Fruit fly (Drosophila melanogaster) whole organism, prepupa: ENCODE data around the gene Acer.

Experiments
- Blimp-1 ChIP-seq: fragments of 200-800 bp; sonication (Bioruptor generic); optimal IDR thresholded peaks from 3 replicates; lab custom pipeline; 2017; ENCODE audit warnings: missing biosample characterization, missing genetic modification characterization, mild to moderate bottlenecking, moderate library complexity, missing genetic modification reagents
- CG10631 ChIP-seq: fragments of 200-800 bp; sonication (Bioruptor generic); optimal IDR thresholded peaks from 2 replicates; lab custom pipeline; 2016; ENCODE audit warnings: missing biosample characterization, missing genetic modification characterization
- CG10669 ChIP-seq: fragments of 200-800 bp; sonication (Bioruptor generic); optimal IDR thresholded peaks from 3 replicates; lab custom pipeline; 2018; ENCODE audit warnings: missing biosample characterization, mild to moderate bottlenecking, missing genetic modification characterization, moderate library complexity
- CG11294 ChIP-seq: fragments of 200-800 bp; sonication (Bioruptor generic); IDR thresholded peaks from 2 replicates; pipeline ENCODE4 v1.3.6; 2022; ENCODE audit warnings: missing biosample characterization, missing genetic modification characterization
- CG11762 ChIP-seq: fragments of 200-800 bp; sonication (Bioruptor generic); optimal IDR thresholded peaks from 3 replicates; lab custom pipeline; 2016; ENCODE audit warnings: missing biosample characterization, missing genetic modification characterization; ENCODE audit not compliant: insufficient read depth
- CG15336 ChIP-seq: fragments of 200-800 bp; sonication (Bioruptor generic); IDR thresholded peaks from 2 replicates; pipeline ENCODE4 v1.3.6; 2022; ENCODE audit warnings: missing biosample characterization, missing genetic modification characterization
- CG1621 ChIP-seq: fragments of 200-800 bp; sonication (Bioruptor generic); optimal IDR thresholded peaks from 3 replicates; lab custom pipeline; 2018; ENCODE audit warnings: missing biosample characterization, mild to moderate bottlenecking, missing genetic modification characterization
- CG16779 ChIP-seq: fragments of 200-800 bp; sonication (Bioruptor generic); optimal IDR thresholded peaks from 3 replicates; lab custom pipeline; 2017; ENCODE audit warnings: missing biosample characterization, mild to moderate bottlenecking, missing genetic modification characterization
- CG3032 ChIP-seq: fragments of 200-800 bp; optimal IDR thresholded peaks from 2 replicates; lab custom pipeline; 2019; ENCODE audit warnings: missing biosample characterization, mild to moderate bottlenecking, missing genetic modification characterization, moderate library complexity
- CG31627 ChIP-seq: fragments of 200-800 bp; sonication (Bioruptor generic); optimal IDR thresholded peaks from 3 replicates; lab custom pipeline; 2016; ENCODE audit warnings: missing biosample characterization, missing genetic modification characterization
- CG34406 ChIP-seq: fragments of 200-800 bp; sonication (Bioruptor generic); optimal IDR thresholded peaks from 3 replicates; lab custom pipeline; 2016; ENCODE audit warnings: missing biosample characterization, missing genetic modification characterization
- CG3919 ChIP-seq: fragments of 200-800 bp; sonication (Bioruptor generic); optimal IDR thresholded peaks from 3 replicates; lab custom pipeline; 2016; ENCODE audit warnings: missing biosample characterization, missing genetic modification characterization
- CG6163 ChIP-seq: fragments of 200-800 bp; sonication (Bioruptor generic); IDR thresholded peaks from 3 replicates; pipeline ENCODE4 v1.3.6; 2022; ENCODE audit warnings: missing biosample characterization, missing genetic modification characterization
- CG6276 ChIP-seq: fragments of 200-800 bp; sonication (Bioruptor generic); optimal IDR thresholded peaks from 2 replicates; lab custom pipeline; 2017; ENCODE audit warnings: missing biosample characterization, mild to moderate bottlenecking, missing genetic modification characterization
- CG6808 ChIP-seq: fragments of 200-800 bp; sonication (Bioruptor generic); optimal IDR thresholded peaks from 3 replicates; lab custom pipeline; 2017; ENCODE audit warnings: missing biosample characterization, missing genetic modification characterization, mild to moderate bottlenecking, moderate library complexity, missing genetic modification reagents
- CG6854 ChIP-seq: fragments of 200-800 bp; sonication (Bioruptor generic); optimal IDR thresholded peaks from 2 replicates; lab custom pipeline; 2017; ENCODE audit warnings: missing biosample characterization, mild to moderate bottlenecking, missing genetic modification characterization
- CG7368 ChIP-seq: fragments of 200-800 bp; sonication (Bioruptor generic); optimal IDR thresholded peaks from 3 replicates; lab custom pipeline; 2016; ENCODE audit warnings: missing biosample characterization, missing genetic modification characterization
- CG8119 ChIP-seq: fragments of 200-800 bp; sonication (Bioruptor generic); IDR thresholded peaks from 3 replicates; pipeline ENCODE4 v1.3.6; 2022; ENCODE audit warnings: missing biosample characterization, missing genetic modification characterization
- CG8319 ChIP-seq: fragments of 200-800 bp; sonication (Bioruptor generic); optimal IDR thresholded peaks from 3 replicates; lab custom pipeline; 2016; ENCODE audit warnings: missing biosample characterization, missing genetic modification characterization
- CG8632 ChIP-seq: fragments of 200-800 bp; sonication (Bioruptor generic); optimal IDR thresholded peaks from 3 replicates; lab custom pipeline; 2016; ENCODE audit warnings: missing biosample characterization, missing genetic modification characterization
- Eip78C ChIP-seq: fragments of 200-800 bp; sonication (Bioruptor generic); peaks from one replicate; lab custom pipeline; 2016; ENCODE audit warnings: missing biosample characterization, missing genetic modification characterization
- Ets21C ChIP-seq: fragments of 200-800 bp; sonication (Bioruptor generic); optimal IDR thresholded peaks from 3 replicates; lab custom pipeline; 2016; ENCODE audit warnings: missing biosample characterization, missing genetic modification characterization
- Ets96B ChIP-seq: fragments of 200-800 bp; optimal IDR thresholded peaks from 2 replicates; lab custom pipeline; 2019; ENCODE audit warnings: missing biosample characterization, mild to moderate bottlenecking, missing genetic modification characterization, moderate library complexity
- Gug ChIP-seq: fragments of 200-800 bp; sonication (Bioruptor generic); IDR thresholded peaks from 2 replicates; pipeline ENCODE4 v1.3.6; 2022; ENCODE audit warnings: missing biosample characterization, missing genetic modification characterization
- Hr39 ChIP-seq: fragments of 200-800 bp; sonication (Bioruptor generic); optimal IDR thresholded peaks from 2 replicates; lab custom pipeline; 2016; ENCODE audit warnings: missing biosample characterization, missing genetic modification characterization
- Hr4 ChIP-seq: fragments of 200-800 bp; sonication (Bioruptor generic); optimal IDR thresholded peaks from 3 replicates; lab custom pipeline; 2016; ENCODE audit warnings: missing biosample characterization, missing genetic modification characterization
- Lpt ChIP-seq: fragments of 200-800 bp; sonication (Bioruptor generic); optimal IDR thresholded peaks from 3 replicates; lab custom pipeline; 2016; ENCODE audit warnings: missing biosample characterization, missing genetic modification characterization
- Met ChIP-seq: fragments of 200-800 bp; sonication (Bioruptor generic); optimal IDR thresholded peaks from 3 replicates; lab custom pipeline; 2016; ENCODE audit warnings: missing biosample characterization, missing genetic modification characterization
- OdsH ChIP-seq: fragments of 200-800 bp; sonication (Bioruptor generic); optimal IDR thresholded peaks from 3 replicates; lab custom pipeline; 2016; ENCODE audit warnings: missing biosample characterization, missing genetic modification characterization
- Smox ChIP-seq: fragments of 200-800 bp; sonication (Bioruptor generic); optimal IDR thresholded peaks from 3 replicates; lab custom pipeline; 2016; ENCODE audit warnings: missing biosample characterization, missing genetic modification characterization
- Sox102F ChIP-seq: fragments of 200-800 bp; sonication (Bioruptor generic); optimal IDR thresholded peaks from 2 replicates; lab custom pipeline; 2016; ENCODE audit warnings: missing biosample characterization, mild to moderate bottlenecking, missing genetic modification characterization
- Sox15 ChIP-seq: fragments of 200-800 bp; sonication (Bioruptor generic); optimal IDR thresholded peaks from 3 replicates; lab custom pipeline; 2016; ENCODE audit warnings: missing biosample characterization, missing genetic modification characterization
- achi ChIP-seq: fragments of 200-800 bp; sonication (Bioruptor generic); optimal IDR thresholded peaks from 3 replicates; lab custom pipeline; 2016; ENCODE audit warnings: missing biosample characterization, missing genetic modification characterization
- esn ChIP-seq: fragments of 200-800 bp; sonication (Bioruptor generic); optimal IDR thresholded peaks from 2 replicates; lab custom pipeline; 2016; ENCODE audit warnings: missing biosample characterization, mild to moderate bottlenecking, missing genetic modification characterization, moderate library complexity
- fd59A ChIP-seq: fragments of 200-800 bp; sonication (Bioruptor generic); optimal IDR thresholded peaks from 2 replicates; lab custom pipeline; 2017; ENCODE audit warnings: missing biosample characterization, mild to moderate bottlenecking, missing genetic modification characterization, missing genetic modification reagents
- fkh ChIP-seq: fragments of 200-800 bp; sonication (Bioruptor generic); optimal IDR thresholded peaks from 3 replicates; lab custom pipeline; 2017; ENCODE audit warnings: missing biosample characterization, mild to moderate bottlenecking, missing genetic modification characterization, moderate library complexity
- net ChIP-seq: fragments of 200-800 bp; sonication (Bioruptor generic); optimal IDR thresholded peaks from 3 replicates; lab custom pipeline; 2016; ENCODE audit warnings: missing biosample characterization, missing genetic modification characterization
- pdm3 ChIP-seq: fragments of 200-800 bp; sonication (Bioruptor generic); optimal IDR thresholded peaks from 3 replicates; lab custom pipeline; 2016; ENCODE audit warnings: missing biosample characterization, missing genetic modification characterization
- spab ChIP-seq: fragments of 200-800 bp; sonication (Bioruptor generic); optimal IDR thresholded peaks from 2 replicates; lab custom pipeline; 2017; ENCODE audit warnings: missing biosample characterization, mild to moderate bottlenecking, missing genetic modification characterization, missing genetic modification reagents
- ss ChIP-seq, 2 experiments: fragments of 200-800 bp; sonication (Bioruptor generic); optimal IDR thresholded peaks; 2 replicates in 1 of 2; 3 replicates in 1 of 2; lab custom pipeline; 2017 to 2018; ENCODE audit warnings: mild to moderate bottlenecking in 2 of 2, missing biosample characterization in 2 of 2, missing genetic modification characterization in 2 of 2, moderate library complexity in 1 of 2
- svp ChIP-seq: fragments of 200-800 bp; sonication (Bioruptor generic); peaks from one replicate; lab custom pipeline; 2016; ENCODE audit warnings: missing biosample characterization, missing genetic modification characterization
- vri ChIP-seq: fragments of 200-800 bp; sonication (Bioruptor generic); optimal IDR thresholded peaks from 3 replicates; lab custom pipeline; 2016; ENCODE audit warnings: missing biosample characterization, mild to moderate bottlenecking, missing genetic modification characterization

Acer gene

DNA sequence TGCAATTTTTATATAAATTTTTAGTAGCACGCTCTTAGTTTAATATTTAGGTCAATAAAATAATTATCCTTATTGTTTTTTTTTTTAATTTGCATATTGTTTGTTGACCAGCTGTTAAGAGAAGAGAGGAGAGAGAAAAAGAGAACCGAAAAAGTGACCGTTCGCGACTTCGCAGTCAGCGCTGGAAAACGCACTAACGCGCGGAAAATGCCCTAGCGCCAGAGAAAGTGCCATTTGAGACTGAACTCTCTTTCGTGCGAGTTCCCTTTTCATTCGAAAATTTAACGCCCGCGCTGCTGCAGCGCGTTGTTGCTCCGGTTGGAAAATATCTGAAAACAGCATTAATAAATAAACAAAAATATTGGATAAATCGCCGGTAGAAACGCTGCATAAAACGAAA lies 21.4 kb downstream of the Acer start:
- peak; percentile 7 for TF ChIP-seq CG6808 (GFP tag; lab: Kevin White, UChicago)
- peak; percentile 50 for TF ChIP-seq Eip78C (GFP tag; lab: Kevin White, UChicago)
- no peak for TF ChIP-seq CG1621 (tag; lab: Kevin White, UChicago)
- TF ChIP-seq CG31627, result no peak
- peak; percentile 39 for TF ChIP-seq Sox102F (GFP tag; lab: Kevin White, UChicago)
- TF ChIP-seq Hr4 (GFP tag; lab: Kevin White, UChicago), result no peak
- peak; percentile 17; the same call in 1 of the 3 replicates for TF ChIP-seq CG8119 (GFP tag; lab: Robert Waterston, UW)
- no peak for TF ChIP-seq Hr39
- TF ChIP-seq CG34406 (GFP tag; lab: Kevin White, UChicago), result no peak
- peak in 1 of 2 experiments; percentile 10 for TF ChIP-seq ss (GFP tag; optimal IDR thresholded peaks at IDR 0.05; lab: Kevin White, UChicago)
- no peak for TF ChIP-seq CG11762 (GFP tag; lab: Kevin White, UChicago)
- no peak for TF ChIP-seq Smox (GFP tag; lab: Kevin White, UChicago)
- no peak for TF ChIP-seq CG10669
- TF ChIP-seq CG6163, result peak; percentile 43; the same call in 1 of the 3 replicates
- no peak for TF ChIP-seq Lpt
- TF ChIP-seq Blimp-1, result no peak
- TF ChIP-seq fkh, result peak; percentile 23
- no peak for TF ChIP-seq CG6276 (GFP tag; lab: Kevin White, UChicago)
- no peak for TF ChIP-seq vri (GFP tag; lab: Kevin White, UChicago)
- TF ChIP-seq CG3032, result no peak
- no peak for TF ChIP-seq Ets96B (tag; lab: Kevin White, UChicago)
- no peak for TF ChIP-seq CG3919 (GFP tag; lab: Kevin White, UChicago)
- no peak for TF ChIP-seq fd59A (GFP tag; lab: Kevin White, UChicago)
- TF ChIP-seq esn (GFP tag; lab: Kevin White, UChicago), result peak; percentile 13
- TF ChIP-seq Met, result no peak
- no peak for TF ChIP-seq CG11294 (GFP tag; lab: Robert Waterston, UW)
- TF ChIP-seq net (GFP tag; lab: Kevin White, UChicago), result peak; percentile 23
- no peak for TF ChIP-seq pdm3 (GFP tag; lab: Kevin White, UChicago)
- no peak for TF ChIP-seq CG7368
- TF ChIP-seq Gug (GFP tag; lab: Robert Waterston, UW), result no peak
- TF ChIP-seq spab, result no peak
- TF ChIP-seq CG16779 (tag; lab: Kevin White, UChicago), result no peak
- TF ChIP-seq CG8632 (GFP tag; lab: Kevin White, UChicago), result no peak
- peak; percentile 35 for TF ChIP-seq CG6854
- peak; percentile 46; the same call in 1 of the 2 replicates for TF ChIP-seq CG15336 (GFP tag; lab: Robert Waterston, UW)
- no peak for TF ChIP-seq CG10631 (GFP tag; lab: Kevin White, UChicago)
- TF ChIP-seq Ets21C (GFP tag; lab: Kevin White, UChicago), result no peak
- no peak for TF ChIP-seq CG8319

DNA sequence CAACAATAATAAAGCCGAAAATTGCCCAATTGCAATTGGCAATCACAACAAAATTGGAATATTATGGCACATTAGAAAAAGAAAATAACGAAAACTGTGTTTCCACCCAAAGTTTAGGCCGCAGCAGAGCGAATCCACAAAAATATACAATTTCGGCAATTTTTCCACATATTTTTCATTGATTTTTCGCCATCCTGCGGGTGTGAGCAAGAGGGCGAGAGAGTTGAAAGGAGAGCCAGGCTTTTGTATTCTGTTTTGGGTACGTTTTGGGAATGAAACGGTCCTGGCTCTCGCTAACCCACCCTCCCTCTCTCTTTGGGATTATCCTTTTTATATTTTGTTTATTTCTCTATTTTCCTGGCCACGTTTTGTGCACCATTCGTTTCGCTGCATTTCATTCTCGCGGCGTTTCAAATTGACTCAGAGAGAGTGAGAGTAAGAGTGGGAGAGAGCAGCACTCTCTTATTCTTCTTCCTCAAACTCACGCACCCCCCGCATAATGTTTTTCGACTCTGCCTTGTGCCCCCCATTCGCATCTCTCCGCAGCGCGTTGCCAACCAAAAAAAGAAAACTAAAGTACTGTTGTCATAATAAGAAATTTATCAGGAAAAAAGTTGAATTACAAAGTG lies 22.1 kb downstream of the Acer start:
- TF ChIP-seq CG6163, result peak; percentile 70; the same call in 2 of the 3 replicates
- TF ChIP-seq CG6276 (GFP tag; lab: Kevin White, UChicago), result peak; percentile 6
- TF ChIP-seq achi (GFP tag; lab: Kevin White, UChicago), result no peak
- TF ChIP-seq OdsH (GFP tag; lab: Kevin White, UChicago), result no peak
- no peak for TF ChIP-seq vri (GFP tag; lab: Kevin White, UChicago)
- no peak for TF ChIP-seq net (GFP tag; lab: Kevin White, UChicago)
- TF ChIP-seq ss (GFP tag; optimal IDR thresholded peaks at IDR 0.05; lab: Kevin White, UChicago), result peak in 1 of 2 experiments; percentile 12
- TF ChIP-seq svp (GFP tag; lab: Kevin White, UChicago), result peak; percentile 47
- TF ChIP-seq CG15336 (GFP tag; lab: Robert Waterston, UW), result peak; percentile 44; the same call in 1 of the 2 replicates
- peak; percentile 4 for TF ChIP-seq CG6854
- peak; percentile 25 for TF ChIP-seq Sox102F (GFP tag; lab: Kevin White, UChicago)
- TF ChIP-seq Eip78C (GFP tag; lab: Kevin White, UChicago), result peak; percentile 40
- peak; percentile 25; the same call in 1 of the 3 replicates for TF ChIP-seq CG8119 (GFP tag; lab: Robert Waterston, UW)
- no peak for TF ChIP-seq Sox15 (GFP tag; lab: Kevin White, UChicago)
